Worm (Caenorhabditis elegans) whole organism, late embryonic: ENCODE measurements around the gene lgx-1.
A peak's percentile ranks its signal among the peaks of the same experiment; 100 is the strongest.

Experiments
- C08G9.2 ChIP-seq: sonication (generic microtip); optimal IDR thresholded peaks from 2 replicates; lab custom pipeline; 2016; ENCODE audit warnings: mild to moderate bottlenecking, missing genetic modification characterization, moderate library complexity, missing compliant biosample characterization
- F13H6.1 ChIP-seq: sonication (generic microtip); optimal IDR thresholded peaks from 2 replicates; lab custom pipeline; 2016; ENCODE audit warnings: missing genetic modification characterization, missing compliant biosample characterization
- K02D7.2 ChIP-seq: sonication (generic microtip); optimal IDR thresholded peaks from 2 replicates; lab custom pipeline; 2017; ENCODE audit warnings: mild to moderate bottlenecking, missing genetic modification characterization, missing compliant biosample characterization
- T23F11.4 ChIP-seq: fragments of 200-800 bp; sonication (Bioruptor generic); optimal IDR thresholded peaks from 2 replicates; lab custom pipeline; 2018; ENCODE audit warnings: mild to moderate bottlenecking, missing genetic modification characterization, missing compliant biosample characterization
- Y22D7AL.16 ChIP-seq: sonication (generic microtip); optimal IDR thresholded peaks from 2 replicates; lab custom pipeline; 2016; ENCODE audit warnings: missing genetic modification characterization, missing compliant biosample characterization
- ama-1 ChIP-seq: fragments of 150-350 bp; optimal IDR thresholded peaks from 2 replicates; lab custom pipeline; 2014
- ceh-18 ChIP-seq: sonication (generic microtip); optimal IDR thresholded peaks from 2 replicates; lab custom pipeline; 2016; ENCODE audit warnings: missing genetic modification characterization, missing compliant biosample characterization
- ceh-22 ChIP-seq: sonication (generic microtip); optimal IDR thresholded peaks from 2 replicates; lab custom pipeline; 2017; ENCODE audit warnings: missing biosample characterization, missing genetic modification characterization
- ceh-30 ChIP-seq: fragments of 150-350 bp; optimal IDR thresholded peaks from 2 replicates; lab custom pipeline; 2014; ENCODE audit warnings: missing biosample characterization, missing genetic modification characterization
- ceh-31 ChIP-seq: sonication (generic microtip); optimal IDR thresholded peaks from 2 replicates; lab custom pipeline; 2016; ENCODE audit warnings: missing genetic modification characterization, missing compliant biosample characterization
- ceh-45 ChIP-seq: fragments of 200-800 bp; sonication (Bioruptor generic); IDR thresholded peaks from 2 replicates; pipeline ENCODE4 v1.3.6; 2022; ENCODE audit warnings: missing genetic modification reagents, missing genetic modification characterization, missing compliant biosample characterization
- ceh-6 ChIP-seq: fragments of 200-800 bp; sonication (Bioruptor generic); optimal IDR thresholded peaks from 2 replicates; lab custom pipeline; 2018; ENCODE audit warnings: mild to moderate bottlenecking, missing genetic modification characterization, missing compliant biosample characterization
- che-1 ChIP-seq: sonication (generic microtip); optimal IDR thresholded peaks from 2 replicates; lab custom pipeline; 2016; ENCODE audit warnings: mild to moderate bottlenecking, missing genetic modification characterization, missing compliant biosample characterization
- elt-4 ChIP-seq: sonication (generic microtip); optimal IDR thresholded peaks from 2 replicates; lab custom pipeline; 2016; ENCODE audit warnings: missing genetic modification characterization, missing compliant biosample characterization
- ets-4 ChIP-seq: sonication (generic microtip); optimal IDR thresholded peaks from 2 replicates; lab custom pipeline; 2016; ENCODE audit warnings: missing genetic modification characterization, missing compliant biosample characterization
- eyg-1 ChIP-seq: sonication (generic microtip); optimal IDR thresholded peaks from 2 replicates; lab custom pipeline; 2016; ENCODE audit warnings: missing genotype, missing genetic modification characterization, missing compliant biosample characterization
- fkh-10 ChIP-seq: fragments of 150-350 bp; optimal IDR thresholded peaks from 2 replicates; lab custom pipeline; 2014; ENCODE audit warnings: missing biosample characterization, missing genetic modification reagents, missing genetic modification characterization
- fkh-6 ChIP-seq: sonication (generic microtip); optimal IDR thresholded peaks from 2 replicates; lab custom pipeline; 2016; ENCODE audit warnings: missing genetic modification characterization, missing compliant biosample characterization
- hlh-8 ChIP-seq: sonication (generic microtip); optimal IDR thresholded peaks from 2 replicates; lab custom pipeline; 2016; ENCODE audit warnings: missing genotype, missing genetic modification characterization, missing compliant biosample characterization
- madf-2 ChIP-seq: sonication (generic microtip); optimal IDR thresholded peaks from 2 replicates; lab custom pipeline; 2017; ENCODE audit warnings: missing genetic modification characterization, missing compliant biosample characterization
- mec-3 ChIP-seq: sonication (generic microtip); optimal IDR thresholded peaks from 2 replicates; lab custom pipeline; 2016; ENCODE audit warnings: borderline replicate concordance, missing genetic modification characterization, missing compliant biosample characterization
- nfya-1 ChIP-seq: sonication (generic microtip); optimal IDR thresholded peaks from 2 replicates; lab custom pipeline; 2017; ENCODE audit warnings: missing genetic modification characterization, mild to moderate bottlenecking, missing compliant biosample characterization, antibody characterized with exemption, moderate library complexity
- nhr-11 ChIP-seq: fragments of 150-350 bp; optimal IDR thresholded peaks from 2 replicates; lab custom pipeline; 2014; ENCODE audit warnings: missing biosample characterization, missing genetic modification characterization
- npax-4 ChIP-seq: sonication (generic microtip); optimal IDR thresholded peaks from 2 replicates; lab custom pipeline; 2016; ENCODE audit warnings: missing genetic modification characterization, missing compliant biosample characterization
- odd-2 ChIP-seq: sonication (generic microtip); optimal IDR thresholded peaks from 2 replicates; lab custom pipeline; 2017; ENCODE audit warnings: antibody characterized with exemption, mild to moderate bottlenecking, missing genetic modification characterization, missing compliant biosample characterization
- pat-9 ChIP-seq: fragments of 200-800 bp; sonication (Bioruptor generic); optimal IDR thresholded peaks from 2 replicates; lab custom pipeline; 2018; ENCODE audit warnings: mild to moderate bottlenecking, missing genetic modification characterization, moderate library complexity, missing compliant biosample characterization
- pros-1 ChIP-seq: fragments of 150-350 bp; optimal IDR thresholded peaks from 2 replicates; lab custom pipeline; 2014; ENCODE audit warnings: missing biosample characterization, missing genetic modification reagents, missing genetic modification characterization
- ref-2 ChIP-seq: sonication (generic microtip); optimal IDR thresholded peaks from 2 replicates; lab custom pipeline; 2016; ENCODE audit warnings: missing genetic modification characterization, missing compliant biosample characterization
- sox-2 ChIP-seq: fragments of 200-800 bp; sonication (Bioruptor generic); IDR thresholded peaks from 2 replicates; pipeline ENCODE4 v1.3.6; 2022; ENCODE audit warnings: missing genetic modification reagents, missing genetic modification characterization, missing compliant biosample characterization
- syd-9 ChIP-seq: sonication (generic microtip); optimal IDR thresholded peaks from 2 replicates; lab custom pipeline; 2016; ENCODE audit warnings: mild to moderate bottlenecking, missing genetic modification characterization, moderate library complexity, missing compliant biosample characterization
- tbx-2 ChIP-seq: sonication (generic microtip); optimal IDR thresholded peaks from 2 replicates; lab custom pipeline; 2016; ENCODE audit warnings: missing genetic modification characterization, missing compliant biosample characterization
- tbx-7 ChIP-seq: sonication (generic microtip); optimal IDR thresholded peaks from 2 replicates; lab custom pipeline; 2016; ENCODE audit warnings: missing genotype, missing genetic modification characterization, missing compliant biosample characterization
- unc-3 ChIP-seq, 2 experiments: fragments of 200-800 bp in 1 of 2; sonication (Bioruptor generic) in 1 of 2; sonication (generic microtip) in 1 of 2; conservative IDR thresholded peaks in 1 of 2; optimal IDR thresholded peaks in 1 of 2; 2 replicates each; pipeline versions ENCODE4 v1.3.6 to Lab custom; 2016 to 2022; ENCODE audit warnings: missing compliant biosample characterization in 2 of 2, missing genetic modification characterization in 2 of 2, missing genetic modification reagents in 1 of 2
- unc-42 ChIP-seq: sonication (generic microtip); optimal IDR thresholded peaks from 2 replicates; lab custom pipeline; 2016; ENCODE audit warnings: missing genotype, missing genetic modification characterization, missing compliant biosample characterization
- unc-86 ChIP-seq: sonication (generic microtip); optimal IDR thresholded peaks from 2 replicates; lab custom pipeline; 2016; ENCODE audit warnings: missing genetic modification characterization, missing compliant biosample characterization
- zip-5 ChIP-seq: sonication (generic microtip); optimal IDR thresholded peaks from 2 replicates; lab custom pipeline; 2016; ENCODE audit warnings: missing genetic modification characterization, missing compliant biosample characterization

The lgx-1 gene

ce11 chrX:5538416-5538815, at the start of gene lgx-1:
TSS of gene lgx-1 (minus strand) at chrX:5538516.
- TF ChIP-seq ceh-45 (GFP tag; lab: Robert Waterston, UW): no peak
- TF ChIP-seq T23F11.4: no peak
- TF ChIP-seq nfya-1 (tag; lab: Kevin White, UChicago): no peak
- TF ChIP-seq odd-2: no peak
- TF ChIP-seq Y22D7AL.16 (tag; lab: Kevin White, UChicago): no peak
- TF ChIP-seq ceh-6 (GFP tag; lab: Kevin White, UChicago): no peak
- TF ChIP-seq hlh-8 (tag; lab: Kevin White, UChicago): no peak
- no peak for TF ChIP-seq pat-9 (tag; lab: Kevin White, UChicago)
- TF ChIP-seq ceh-18 (tag; lab: Kevin White, UChicago): no peak
- TF ChIP-seq zip-5: no peak
- no peak for TF ChIP-seq tbx-2 (tag; lab: Kevin White, UChicago)
- TF ChIP-seq che-1 (tag; lab: Kevin White, UChicago): no peak
- no peak for TF ChIP-seq madf-2 (tag; lab: Kevin White, UChicago)
- TF ChIP-seq mec-3: no peak
- TF ChIP-seq C08G9.2 (tag; lab: Kevin White, UChicago): no peak
- no peak for TF ChIP-seq eyg-1

ce11 chrX:5579714-5580265, 41.5 kb upstream of the lgx-1 start:
- TF ChIP-seq F13H6.1 (tag; lab: Kevin White, UChicago) (no peak), npax-4 (tag; lab: Kevin White, UChicago) (no peak), tbx-2 (tag; lab: Kevin White, UChicago) (no peak), tbx-7 (tag; lab: Kevin White, UChicago) (no peak), ama-1 (lab: Kevin White, UChicago) (no peak), unc-42 (tag; lab: Kevin White, UChicago) (peak; percentile 52), pros-1 (tag; lab: Kevin White, UChicago) (no peak)
- TF ChIP-seq, all 69 proteins: peak for 1

- no peak for TF ChIP-seq ceh-6 (GFP tag; lab: Kevin White, UChicago)
- no peak for TF ChIP-seq zip-5
- TF ChIP-seq fkh-6 (tag; lab: Kevin White, UChicago): no peak
- no peak for TF ChIP-seq hlh-8 (tag; lab: Kevin White, UChicago)
- TF ChIP-seq ref-2 (tag; lab: Kevin White, UChicago): no peak
- no peak for TF ChIP-seq madf-2 (tag; lab: Kevin White, UChicago)
- no peak for TF ChIP-seq sox-2 (GFP tag; lab: Robert Waterston, UW)
- no peak for TF ChIP-seq F13H6.1 (tag; lab: Kevin White, UChicago)
- no peak for TF ChIP-seq syd-9
- TF ChIP-seq nhr-11 (tag; lab: Kevin White, UChicago): no peak
- no peak for TF ChIP-seq K02D7.2
- no peak for TF ChIP-seq ceh-31 (tag; lab: Kevin White, UChicago)
- no peak for TF ChIP-seq elt-4 (tag; lab: Kevin White, UChicago)
- TF ChIP-seq tbx-7 (tag; lab: Kevin White, UChicago): no peak
- no peak for TF ChIP-seq T23F11.4
- TF ChIP-seq ceh-30 (tag; lab: Kevin White, UChicago): no peak
- no peak for TF ChIP-seq npax-4 (tag; lab: Kevin White, UChicago)
- TF ChIP-seq che-1 (tag; lab: Kevin White, UChicago): no peak
- TF ChIP-seq, all 69 proteins: peak for 0
These were observed 34.3 kb upstream of the lgx-1 start for ce11 chrX:5572638-5573037.

ce11 chrX:5567454-5567853, 29.1 kb upstream of the lgx-1 start, which contains the start of gene mec-2:
TSS of gene mec-2 (plus strand) at chrX:5567754.
- TF ChIP-seq zip-5 (no peak), sox-2 (GFP tag; lab: Robert Waterston, UW) (no peak), ets-4 (no peak), fkh-10 (GFP tag; lab: Kevin White, UChicago) (no peak), madf-2 (tag; lab: Kevin White, UChicago) (no peak), unc-42 (tag; lab: Kevin White, UChicago) (no peak), ceh-31 (tag; lab: Kevin White, UChicago) (no peak), unc-86 (tag; lab: Kevin White, UChicago) (no peak), pat-9 (tag; lab: Kevin White, UChicago) (no peak), unc-3 (GFP tag; conservative IDR thresholded peaks at IDR 0.05; lab: Robert Waterston, UW) (no peak), unc-3 (tag; optimal IDR thresholded peaks at IDR 0.05; lab: Kevin White, UChicago) (no peak), C08G9.2 (tag; lab: Kevin White, UChicago) (no peak), ceh-22 (no peak), ceh-45 (GFP tag; lab: Robert Waterston, UW) (no peak), elt-4 (tag; lab: Kevin White, UChicago) (no peak)
